Fruit fly (Drosophila melanogaster) whole organism, wandering third instar larva: ENCODE data around the gene CG3062.
A peak's percentile ranks its signal among the peaks of the same experiment; 100 is the strongest.

ENCODE experiments used
- Abd-B ChIP-seq: fragments of >200 bp; optimal IDR thresholded peaks from 2 replicates; lab custom pipeline; 2017; ENCODE audit warnings: missing biosample characterization, missing genetic modification characterization
- CG32264 ChIP-seq: fragments of 200-800 bp; sonication (Bioruptor generic); optimal IDR thresholded peaks from 2 replicates; lab custom pipeline; 2016; ENCODE audit warnings: missing biosample characterization, missing genetic modification characterization
- CG9705 ChIP-seq: fragments of 200-800 bp; sonication (Bioruptor generic); optimal IDR thresholded peaks from 2 replicates; lab custom pipeline; 2018; ENCODE audit warnings: missing biosample characterization, mild to moderate bottlenecking, missing genetic modification characterization
- CrebA ChIP-seq: fragments of 200-800 bp; sonication (Bioruptor generic); optimal IDR thresholded peaks from 2 replicates; lab custom pipeline; 2016; ENCODE audit warnings: missing biosample characterization, mild to moderate bottlenecking, missing genetic modification characterization, borderline replicate concordance
- Dfd ChIP-seq: fragments of >200 bp; optimal IDR thresholded peaks from 2 replicates; lab custom pipeline; 2017; ENCODE audit warnings: missing biosample characterization, missing genetic modification characterization
- Dif ChIP-seq: fragments of 200-275, 200-300 bp; sonication (Bioruptor generic); optimal IDR thresholded peaks from 2 replicates; lab custom pipeline; 2018; ENCODE audit warnings: missing biosample characterization, missing genetic modification characterization; ENCODE audit not compliant: partially characterized antibody
- GATAd ChIP-seq: sonication (Bioruptor generic); optimal IDR thresholded peaks from 2 replicates; lab custom pipeline; 2016; ENCODE audit warnings: missing biosample characterization, missing genetic modification characterization
- HLH106 ChIP-seq: fragments of 200-800 bp; optimal IDR thresholded peaks from 3 replicates; lab custom pipeline; 2019; ENCODE audit warnings: missing biosample characterization, mild to moderate bottlenecking, missing genetic modification characterization, moderate library complexity
- Hnf4 ChIP-seq: fragments of 200-800 bp; sonication (Bioruptor generic); optimal IDR thresholded peaks from 2 replicates; lab custom pipeline; 2016; ENCODE audit warnings: missing biosample characterization, mild to moderate bottlenecking, missing genetic modification characterization
- Hr78 ChIP-seq: fragments of >200 bp; optimal IDR thresholded peaks from 2 replicates; lab custom pipeline; 2017; ENCODE audit warnings: missing biosample characterization, missing genetic modification characterization
- Hr83 ChIP-seq: fragments of 200-300 bp; sonication (Bioruptor generic); optimal IDR thresholded peaks from 2 replicates; lab custom pipeline; 2016; ENCODE audit warnings: missing biosample characterization, mild to moderate bottlenecking, missing genetic modification characterization, moderate library complexity; ENCODE audit not compliant: poor library complexity, severe bottlenecking
- Jra ChIP-seq: sonication (Bioruptor generic); optimal IDR thresholded peaks from 2 replicates; lab custom pipeline; 2016; ENCODE audit warnings: missing biosample characterization, missing genetic modification characterization
- Mio ChIP-seq: sonication (Bioruptor generic); optimal IDR thresholded peaks from 2 replicates; lab custom pipeline; 2016; ENCODE audit warnings: missing biosample characterization, missing genetic modification characterization
- Myc ChIP-seq: fragments of >200 bp; optimal IDR thresholded peaks from 2 replicates; lab custom pipeline; 2017
- N ChIP-seq: fragments of >200 bp; optimal IDR thresholded peaks from 2 replicates; lab custom pipeline; 2018; ENCODE audit warnings: missing biosample characterization, missing external identifiers, missing genetic modification characterization
- OdsH ChIP-seq: fragments of 200-800 bp; sonication (Bioruptor generic); optimal IDR thresholded peaks from 2 replicates; lab custom pipeline; 2016; ENCODE audit warnings: missing biosample characterization, mild to moderate bottlenecking, missing genetic modification characterization
- Rel ChIP-seq, 2 experiments: fragments of 200-800 bp; sonication (Bioruptor generic) in 1 of 2; optimal IDR thresholded peaks; 2 replicates in 1 of 2; 3 replicates in 1 of 2; lab custom pipeline; 2016 to 2019; ENCODE audit warnings: mild to moderate bottlenecking in 2 of 2, missing biosample characterization in 2 of 2, missing genetic modification characterization in 2 of 2, moderate library complexity in 1 of 2
- Sp1 ChIP-seq: fragments of 200-800 bp; sonication (Bioruptor generic); optimal IDR thresholded peaks from 3 replicates; lab custom pipeline; 2019; ENCODE audit warnings: missing biosample characterization, mild to moderate bottlenecking, missing genetic modification characterization, moderate library complexity
- Vsx2 ChIP-seq: fragments of 200-300, 225-300 bp; sonication (Bioruptor generic); optimal IDR thresholded peaks from 2 replicates; lab custom pipeline; 2018; ENCODE audit warnings: missing biosample characterization, missing genetic modification characterization; ENCODE audit not compliant: partially characterized antibody
- br ChIP-seq: fragments of 200-800 bp; sonication (Bioruptor generic); optimal IDR thresholded peaks from 2 replicates; lab custom pipeline; 2016; ENCODE audit warnings: missing biosample characterization, missing genetic modification characterization
- brk ChIP-seq: fragments of 200-800 bp; sonication (Bioruptor generic); optimal IDR thresholded peaks from 2 replicates; lab custom pipeline; 2016; ENCODE audit warnings: missing biosample characterization, mild to moderate bottlenecking, missing genetic modification characterization
- dl ChIP-seq, 2 experiments: fragments of 175-275, 200-275 bp in 1 of 2; fragments of 200-275 bp in 1 of 2; sonication (Bioruptor generic); optimal IDR thresholded peaks; lab custom pipeline; 2018; ENCODE audit warnings: mild to moderate bottlenecking in 2 of 2, missing biosample characterization in 2 of 2, missing genetic modification characterization in 2 of 2, moderate library complexity in 2 of 2; ENCODE audit not compliant: partially characterized antibody in 2 of 2, insufficient read depth in 1 of 2
- dmrt93B ChIP-seq: fragments of 200-800 bp; sonication (Bioruptor generic); optimal IDR thresholded peaks from 2 replicates; lab custom pipeline; 2018; ENCODE audit warnings: missing biosample characterization, mild to moderate bottlenecking, missing genetic modification characterization
- dsf ChIP-seq: sonication (Bioruptor generic); optimal IDR thresholded peaks from 2 replicates; lab custom pipeline; 2016; ENCODE audit warnings: missing biosample characterization, missing genetic modification characterization, borderline replicate concordance
- ey ChIP-seq: fragments of 200-800 bp; sonication (Bioruptor generic); optimal IDR thresholded peaks from 2 replicates; lab custom pipeline; 2016; ENCODE audit warnings: missing biosample characterization, missing genetic modification characterization
- foxo ChIP-seq, 2 experiments: fragments of 200-800 bp; sonication (Bioruptor generic); optimal IDR thresholded peaks; 2 replicates in 1 of 2; 3 replicates in 1 of 2; lab custom pipeline; 2016 to 2017; ENCODE audit warnings: missing biosample characterization in 2 of 2, missing genetic modification characterization in 2 of 2
- fru ChIP-seq: fragments of 200-800 bp; sonication (Bioruptor generic); optimal IDR thresholded peaks from 3 replicates; lab custom pipeline; 2016; ENCODE audit warnings: missing biosample characterization, mild to moderate bottlenecking, missing genetic modification characterization
- h ChIP-seq: fragments of 200-800 bp; sonication (Bioruptor generic); optimal IDR thresholded peaks from 3 replicates; lab custom pipeline; 2016; ENCODE audit warnings: missing biosample characterization, mild to moderate bottlenecking, missing genetic modification characterization
- jim ChIP-seq: fragments of 175-275, 200-325 bp; sonication (Bioruptor generic); optimal IDR thresholded peaks from 2 replicates; lab custom pipeline; 2016; ENCODE audit warnings: missing biosample characterization, mild to moderate bottlenecking, missing genetic modification characterization
- lola ChIP-seq: fragments of >200 bp; optimal IDR thresholded peaks from 2 replicates; lab custom pipeline; 2017; ENCODE audit warnings: missing biosample characterization, missing genetic modification characterization
- pan ChIP-seq: fragments of >200 bp; optimal IDR thresholded peaks from 2 replicates; lab custom pipeline; 2017
- psq ChIP-seq: fragments of 200-800 bp; sonication (Bioruptor generic); optimal IDR thresholded peaks from 3 replicates; lab custom pipeline; 2017; ENCODE audit warnings: missing biosample characterization, mild to moderate bottlenecking, missing genetic modification characterization, moderate library complexity
- rgr ChIP-seq: fragments of 200-800 bp; sonication (Bioruptor generic); optimal IDR thresholded peaks from 3 replicates; lab custom pipeline; 2016; ENCODE audit warnings: missing biosample characterization, mild to moderate bottlenecking, missing genetic modification characterization
- sage ChIP-seq: fragments of 200-800 bp; sonication (Bioruptor generic); optimal IDR thresholded peaks from 2 replicates; lab custom pipeline; 2016; ENCODE audit warnings: missing biosample characterization, mild to moderate bottlenecking, missing genetic modification characterization
- sv ChIP-seq: fragments of 200-800 bp; sonication (Bioruptor generic); optimal IDR thresholded peaks from 3 replicates; lab custom pipeline; 2016; ENCODE audit warnings: missing biosample characterization, missing genetic modification characterization
- tai ChIP-seq: sonication (Bioruptor generic); optimal IDR thresholded peaks from 2 replicates; lab custom pipeline; 2016; ENCODE audit warnings: missing biosample characterization, missing genetic modification characterization
- usp ChIP-seq: fragments of >200 bp; optimal IDR thresholded peaks from 2 replicates; lab custom pipeline; 2017; ENCODE audit warnings: missing biosample characterization, missing genetic modification characterization
- woc ChIP-seq: sonication (Bioruptor generic); optimal IDR thresholded peaks from 2 replicates; lab custom pipeline; 2016; ENCODE audit warnings: missing biosample characterization, mild to moderate bottlenecking, missing genetic modification characterization

The CG3062 gene

DNA sequence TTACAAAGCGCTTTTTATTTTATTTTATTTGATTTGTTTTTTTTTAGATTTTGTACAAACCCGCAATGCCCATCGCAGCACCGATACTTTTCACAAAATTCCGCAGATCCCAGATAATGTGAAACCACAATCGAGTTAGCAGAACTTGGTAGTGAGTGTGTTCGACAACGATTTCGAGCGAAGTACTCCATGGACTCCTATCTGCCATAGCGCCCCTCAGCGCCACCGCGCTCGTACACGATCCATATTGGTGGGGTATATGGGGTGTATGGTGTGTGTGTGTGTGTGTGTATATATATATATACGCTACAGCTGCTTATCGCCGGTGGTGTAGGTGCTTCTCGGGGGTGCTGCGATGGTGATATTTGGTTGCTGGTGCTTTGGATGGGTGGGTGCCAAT lies 32.2 kb downstream of the CG3062 start:
- no peak for TF ChIP-seq GATAd (GFP tag; lab: Kevin White, UChicago)
- TF ChIP-seq ey (GFP tag; lab: Kevin White, UChicago) = no peak
- no peak for TF ChIP-seq CG32264 (GFP tag; lab: Kevin White, UChicago)
- no peak for TF ChIP-seq Dif (GFP tag; lab: Kevin White, UChicago)
- TF ChIP-seq psq (GFP tag; lab: Kevin White, UChicago) = no peak
- TF ChIP-seq Mio (GFP tag; lab: Kevin White, UChicago) = no peak
- TF ChIP-seq Dfd (GFP tag; lab: Kevin White, UChicago) = no peak
- TF ChIP-seq N (GFP tag; lab: Kevin White, UChicago) = no peak
- no peak for TF ChIP-seq foxo (GFP tag; optimal IDR thresholded peaks at IDR 0.05; lab: Kevin White, UChicago)
- no peak for TF ChIP-seq Abd-B (GFP tag; lab: Kevin White, UChicago)
- peak; percentile 2 for TF ChIP-seq CrebA (GFP tag; lab: Kevin White, UChicago)
- no peak for TF ChIP-seq br (GFP tag; lab: Kevin White, UChicago)
- no peak for TF ChIP-seq dmrt93B
- TF ChIP-seq lola (GFP tag; lab: Kevin White, UChicago) = no peak
- TF ChIP-seq pan = no peak
- no peak for TF ChIP-seq jim (GFP tag; lab: Kevin White, UChicago)
- no peak for TF ChIP-seq woc (GFP tag; lab: Kevin White, UChicago)
- no peak for TF ChIP-seq Jra
- TF ChIP-seq CG9705 (GFP tag; lab: Kevin White, UChicago) = no peak
- TF ChIP-seq usp (GFP tag; lab: Kevin White, UChicago) = no peak
- TF ChIP-seq Rel (GFP tag; optimal IDR thresholded peaks at IDR 0.05; lab: Kevin White, UChicago) = no peak
- TF ChIP-seq Rel (tag; optimal IDR thresholded peaks at IDR 0.05; lab: Kevin White, UChicago) = peak; percentile 69
- no peak for TF ChIP-seq Hr83 (GFP tag; lab: Kevin White, UChicago)
- peak; percentile 60 for TF ChIP-seq h (GFP tag; lab: Kevin White, UChicago)
- TF ChIP-seq Sp1 = peak; percentile 3
- TF ChIP-seq tai (GFP tag; lab: Kevin White, UChicago) = no peak
- peak; percentile 15 for TF ChIP-seq Hnf4 (GFP tag; lab: Kevin White, UChicago)
- peak; percentile 7 for TF ChIP-seq fru (GFP tag; lab: Kevin White, UChicago)

DNA sequence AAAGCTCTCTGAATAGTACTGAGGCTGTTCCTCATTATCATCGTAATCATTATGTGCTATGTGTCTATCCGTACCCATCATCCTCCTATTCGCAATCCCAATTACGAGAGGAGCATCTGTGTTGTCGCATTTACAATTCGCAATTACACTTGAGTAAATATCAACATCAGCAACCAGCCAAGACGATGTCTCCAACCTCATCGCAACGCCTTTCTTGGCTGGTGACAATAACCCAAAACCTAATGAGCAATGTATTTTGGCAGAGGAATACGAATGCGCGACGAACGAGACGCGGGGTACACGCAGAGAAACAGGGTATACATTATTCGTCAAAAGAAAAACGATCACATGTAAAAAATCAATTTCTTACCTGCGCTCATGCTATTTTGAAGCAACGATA lies 34.2 kb downstream of the CG3062 start:
- peak; percentile 77 for TF ChIP-seq CG9705 (GFP tag; lab: Kevin White, UChicago)
- TF ChIP-seq Hr83 (GFP tag; lab: Kevin White, UChicago) = peak; percentile 100
- peak; percentile 80 for TF ChIP-seq sage
- no peak for TF ChIP-seq Hr78
- no peak for TF ChIP-seq usp (GFP tag; lab: Kevin White, UChicago)
- peak; percentile 88 for TF ChIP-seq GATAd (GFP tag; lab: Kevin White, UChicago)
- no peak for TF ChIP-seq Dfd (GFP tag; lab: Kevin White, UChicago)
- no peak for TF ChIP-seq sv (GFP tag; lab: Kevin White, UChicago)
- TF ChIP-seq jim (GFP tag; lab: Kevin White, UChicago) = peak; percentile 97
- peak in 1 of 2 experiments; percentile 88 for TF ChIP-seq foxo (GFP tag; optimal IDR thresholded peaks at IDR 0.05; lab: Kevin White, UChicago)
- TF ChIP-seq Hnf4 (GFP tag; lab: Kevin White, UChicago) = peak; percentile 97
- no peak for TF ChIP-seq Vsx2 (GFP tag; lab: Kevin White, UChicago)
- TF ChIP-seq h (GFP tag; lab: Kevin White, UChicago) = peak; percentile 96
- peak; percentile 87 for TF ChIP-seq CG32264 (GFP tag; lab: Kevin White, UChicago)
- peak; percentile 65 for TF ChIP-seq HLH106 (tag; lab: Kevin White, UChicago)
- peak; percentile 92 for TF ChIP-seq OdsH (GFP tag; lab: Kevin White, UChicago)
- TF ChIP-seq woc (GFP tag; lab: Kevin White, UChicago) = peak; percentile 72
- TF ChIP-seq dsf (GFP tag; lab: Kevin White, UChicago) = peak; percentile 84
- TF ChIP-seq Myc = no peak
- peak; percentile 60 for TF ChIP-seq Rel (GFP tag; optimal IDR thresholded peaks at IDR 0.05; lab: Kevin White, UChicago)
- peak; percentile 40 for TF ChIP-seq Rel (tag; optimal IDR thresholded peaks at IDR 0.05; lab: Kevin White, UChicago)
- TF ChIP-seq psq (GFP tag; lab: Kevin White, UChicago) = peak; percentile 79
- peak; percentile 90 for TF ChIP-seq br (GFP tag; lab: Kevin White, UChicago)
- TF ChIP-seq ey (GFP tag; lab: Kevin White, UChicago) = peak; percentile 65
- TF ChIP-seq dmrt93B = peak; percentile 58
- TF ChIP-seq Mio (GFP tag; lab: Kevin White, UChicago) = peak; percentile 60
- peak; percentile 78 for TF ChIP-seq Sp1
- peak; percentile 96 for TF ChIP-seq rgr (GFP tag; lab: Kevin White, UChicago)
- peak; percentile 94 for TF ChIP-seq tai (GFP tag; lab: Kevin White, UChicago)
- TF ChIP-seq Jra = peak; percentile 96
- TF ChIP-seq Abd-B (GFP tag; lab: Kevin White, UChicago) = no peak
- TF ChIP-seq pan = no peak
- no peak for TF ChIP-seq Dif (GFP tag; lab: Kevin White, UChicago)
- peak; percentile 5 for TF ChIP-seq CrebA (GFP tag; lab: Kevin White, UChicago)
- no peak for TF ChIP-seq N (GFP tag; lab: Kevin White, UChicago)
- TF ChIP-seq brk (GFP tag; lab: Kevin White, UChicago) = peak; percentile 89
- peak; percentile 84 for TF ChIP-seq fru (GFP tag; lab: Kevin White, UChicago)
- TF ChIP-seq lola (GFP tag; lab: Kevin White, UChicago) = no peak
- TF ChIP-seq dl (GFP tag; optimal IDR thresholded peaks at IDR 0.05; lab: Kevin White, UChicago; ENCODE audit: insufficient read depth in 1 of 2, partially characterized antibody in 2 of 2) = no peak
